Fruit fly (Drosophila melanogaster): Measurements from ENCODE around the gene CG9915.

CG9915 gene

DNA sequence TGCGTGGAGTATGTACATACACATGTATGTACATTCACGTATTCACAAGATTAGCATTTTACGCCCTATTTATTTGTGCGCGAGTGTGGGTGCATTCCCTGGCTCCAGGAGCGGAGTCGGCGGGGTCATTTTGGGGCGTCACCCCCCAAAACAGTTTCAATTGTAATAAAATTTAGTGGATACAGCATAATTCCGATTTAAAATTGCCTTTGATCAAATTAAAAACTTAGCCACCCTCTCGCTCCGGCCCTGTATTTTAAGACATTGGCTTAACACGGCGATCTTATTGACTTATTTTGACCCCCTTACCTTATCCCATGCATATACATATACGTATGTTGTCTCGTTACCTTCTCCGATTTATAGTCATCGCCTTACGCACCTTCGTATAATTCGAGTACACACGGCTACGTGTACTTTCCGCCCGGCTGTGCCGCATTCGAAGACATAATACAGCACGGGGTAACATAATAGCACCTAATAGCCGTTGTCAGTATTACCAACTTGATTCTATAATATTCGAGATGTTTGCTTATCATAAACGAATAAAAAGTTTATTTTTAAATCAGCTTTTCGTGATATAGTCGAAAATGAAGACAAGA lies 33.5 kb downstream of the CG9915 start (continued):
- TF ChIP-seq Doc2 (GFP tag; IDR thresholded peaks at IDR 0.05) (no peak; the same call in 1 of the 2 replicates), CG15601 (tag; optimal IDR thresholded peaks at IDR 0.05) (peak; percentile 53), dimm (GFP tag; IDR thresholded peaks at IDR 0.05) (no peak), bab2 (GFP tag; optimal IDR thresholded peaks at IDR 0.05) (peak; percentile 83), Pdp1 (GFP tag; optimal IDR thresholded peaks at IDR 0.05) (peak; percentile 74 to 94), tap (tag; optimal IDR thresholded peaks at IDR 0.05) (peak; percentile 60), jing (GFP tag; optimal IDR thresholded peaks at IDR 0.05) (peak; percentile 70), Awh (GFP tag; IDR thresholded peaks at IDR 0.05) (peak; percentile 88), Hr51 (GFP tag; optimal IDR thresholded peaks at IDR 0.05) (peak; percentile 14 to 68), Meics (GFP tag; optimal IDR thresholded peaks at IDR 0.05) (peak; percentile 76), Jarid2 (GFP tag; optimal IDR thresholded peaks at IDR 0.05) (peak; percentile 43), HLH4C (GFP tag; IDR thresholded peaks at IDR 0.05; ENCODE audit: partially characterized antibody) (0 out of 3 replicates have a peak, but pooled peaks have one; percentile 19), CG4404 (GFP tag; IDR thresholded peaks at IDR 0.05) (peak; percentile 91), CG10274 (GFP tag; optimal IDR thresholded peaks at IDR 0.05) (peak; percentile 64), Rfx (GFP tag; IDR thresholded peaks at IDR 0.05) (peak; percentile 94), unc-4 (GFP tag; IDR thresholded peaks at IDR 0.05; ENCODE audit: partially characterized antibody) (no peak), CoRest (tag; optimal IDR thresholded peaks at IDR 0.05) (peak; percentile 77), Lpt (GFP tag; optimal IDR thresholded peaks at IDR 0.05) (no peak), Dip2 (GFP tag; IDR thresholded peaks at IDR 0.05) (peak; percentile 56; the same call in 1 of the 2 replicates), fd64A (GFP tag; optimal IDR thresholded peaks at IDR 0.05) (peak; percentile 32), CG16779 (GFP tag; IDR thresholded peaks at IDR 0.05) (peak; percentile 23; the same call in 1 of the 2 replicates), insv (GFP tag; optimal IDR thresholded peaks at IDR 0.05) (no peak), zfh2 (GFP tag; optimal IDR thresholded peaks at IDR 0.05) (peak; percentile 69), CG7987 (GFP tag; optimal IDR thresholded peaks at IDR 0.05) (peak; percentile 27), ac (GFP tag; optimal IDR thresholded peaks at IDR 0.05) (no peak), fru (optimal IDR thresholded peaks at IDR 0.05) (no peak), ken (GFP tag; IDR thresholded peaks at IDR 0.05) (peak; percentile 87), zen2 (GFP tag; IDR thresholded peaks at IDR 0.05; ENCODE audit: partially characterized antibody) (no peak), kni (GFP tag; optimal IDR thresholded peaks at IDR 0.05) (peak; percentile 2), CG4617 (GFP tag; optimal IDR thresholded peaks at IDR 0.05; ENCODE audit: borderline replicate concordance) (peak; percentile 47), NK7.1 (GFP tag; optimal IDR thresholded peaks at IDR 0.05) (peak; percentile 68), amos (GFP tag; IDR thresholded peaks at IDR 0.05; ENCODE audit: partially characterized antibody) (peak; percentile 54), Antp (GFP tag; optimal IDR thresholded peaks at IDR 0.05) (peak; percentile 95), chinmo (GFP tag; IDR thresholded peaks at IDR 0.05; ENCODE audit: partially characterized antibody) (0 out of 4 replicates have a peak, but pooled peaks have one; percentile 14), eve (GFP tag; optimal IDR thresholded peaks at IDR 0.05) (peak in 1 of 2 experiments; percentile 84), jumu (GFP tag; optimal IDR thresholded peaks at IDR 0.05) (peak; percentile 93), CG9609 (GFP tag; optimal IDR thresholded peaks at IDR 0.05) (peak; percentile 81), CG7839 (tag; optimal IDR thresholded peaks at IDR 0.05) (peak; percentile 88), CG6791 (GFP tag; IDR thresholded peaks at IDR 0.05; ENCODE audit: partially characterized antibody) (0 out of 3 replicates have a peak, but pooled peaks have one; percentile 35), Oaz (GFP tag; IDR thresholded peaks at IDR 0.05) (peak; percentile 29; the same call in 1 of the 2 replicates), ewg (GFP tag; optimal IDR thresholded peaks at IDR 0.05) (peak; percentile 66), D (optimal IDR thresholded peaks at IDR 0.05) (no peak), D (GFP tag; optimal IDR thresholded peaks at IDR 0.05) (peak; percentile 70), CG14050 (GFP tag; IDR thresholded peaks at IDR 0.05) (peak; percentile 87), CG6254 (GFP tag; optimal IDR thresholded peaks at IDR 0.05) (peak; percentile 43), CG3065 (GFP tag; optimal IDR thresholded peaks at IDR 0.05) (no peak), CG11093 (GFP tag; IDR thresholded peaks at IDR 0.05) (peak; percentile 92), kay (GFP tag; optimal IDR thresholded peaks at IDR 0.05) (peak; percentile 32), Trl (optimal IDR thresholded peaks at IDR 0.05) (no peak), Trl (GFP tag; optimal IDR thresholded peaks at IDR 0.05) (peak; percentile 89)

Measured in whole organism, embryonic.